Fruit fly (Drosophila melanogaster) whole organism, embryonic: Measurements from ENCODE around the gene SP555.

ENCODE experiments used
- ATbp ChIP-seq: fragments of 200-800 bp; sonication (Bioruptor generic); optimal IDR thresholded peaks from 2 replicates; lab custom pipeline; 2017; ENCODE audit warnings: missing biosample characterization, mild to moderate bottlenecking, missing genetic modification characterization, missing genetic modification reagents
- Atf3 ChIP-seq: fragments of 200-800 bp; sonication (Bioruptor generic); optimal IDR thresholded peaks from 3 replicates; lab custom pipeline; 2016; ENCODE audit warnings: missing biosample characterization, missing genetic modification characterization
- Bdp1 ChIP-seq: fragments of 200-800 bp; sonication (Bioruptor generic); optimal IDR thresholded peaks from 3 replicates; lab custom pipeline; 2016; ENCODE audit warnings: missing biosample characterization, missing genetic modification characterization
- CG10462 ChIP-seq: fragments of 200-800 bp; sonication (Bioruptor generic); optimal IDR thresholded peaks from 2 replicates; lab custom pipeline; 2016; ENCODE audit warnings: missing biosample characterization, missing genetic modification characterization
- CG10543 ChIP-seq: fragments of 200-800 bp; sonication (Bioruptor generic); optimal IDR thresholded peaks from 3 replicates; lab custom pipeline; 2017; ENCODE audit warnings: missing biosample characterization, mild to moderate bottlenecking, missing genetic modification characterization, moderate library complexity
- CG12104 ChIP-seq: fragments of 200-800 bp; sonication (Bioruptor generic); optimal IDR thresholded peaks from 3 replicates; lab custom pipeline; 2016; ENCODE audit warnings: missing biosample characterization, missing genetic modification characterization
- CG12219 ChIP-seq: fragments of 200-800 bp; sonication (Bioruptor generic); optimal IDR thresholded peaks from 3 replicates; lab custom pipeline; 2018; ENCODE audit warnings: missing biosample characterization, mild to moderate bottlenecking, missing genetic modification characterization
- CG12942 ChIP-seq: fragments of 200-800 bp; sonication (Bioruptor generic); optimal IDR thresholded peaks from 3 replicates; lab custom pipeline; 2016; ENCODE audit warnings: missing biosample characterization, missing genetic modification characterization
- CG14050 ChIP-seq: fragments of 200-800 bp; sonication (Bioruptor generic); IDR thresholded peaks from 3 replicates; pipeline ENCODE4 v1.3.6; 2022; ENCODE audit warnings: missing biosample characterization, missing genetic modification characterization
- CG14860 ChIP-seq: fragments of 200-800 bp; sonication (Bioruptor generic); IDR thresholded peaks from 3 replicates; pipeline ENCODE4 v1.3.6; 2022; ENCODE audit warnings: missing biosample characterization, missing genetic modification characterization; ENCODE audit not compliant: partially characterized antibody
- CG1647 ChIP-seq: fragments of 200-800 bp; sonication (Bioruptor generic); optimal IDR thresholded peaks from 3 replicates; lab custom pipeline; 2016; ENCODE audit warnings: missing biosample characterization, missing genetic modification characterization
- CG16779 ChIP-seq: fragments of 200-800 bp; sonication (Bioruptor generic); IDR thresholded peaks from 2 replicates; pipeline ENCODE4 v1.3.6; 2022; ENCODE audit warnings: missing biosample characterization, missing genetic modification characterization
- CG17361 ChIP-seq: fragments of 200-800 bp; sonication (Bioruptor generic); IDR thresholded peaks from 3 replicates; pipeline ENCODE4 v1.3.6; 2022; ENCODE audit warnings: missing biosample characterization, missing genetic modification characterization
- CG17568 ChIP-seq: fragments of 200-800 bp; sonication (Bioruptor generic); optimal IDR thresholded peaks from 2 replicates; lab custom pipeline; 2018; ENCODE audit warnings: missing biosample characterization, mild to moderate bottlenecking, missing genetic modification characterization, moderate library complexity
- CG17612 ChIP-seq: fragments of 200-800 bp; sonication (Bioruptor generic); IDR thresholded peaks from 2 replicates; pipeline ENCODE4 v1.3.6; 2022; ENCODE audit warnings: missing biosample characterization, missing genetic modification characterization
- CG17912 ChIP-seq: fragments of 200-800 bp; sonication (Bioruptor generic); optimal IDR thresholded peaks from 2 replicates; lab custom pipeline; 2018; ENCODE audit warnings: missing biosample characterization, mild to moderate bottlenecking, missing genetic modification characterization
- CG3407 ChIP-seq: fragments of 200-800 bp; sonication (Bioruptor generic); optimal IDR thresholded peaks from 2 replicates; lab custom pipeline; 2018; ENCODE audit warnings: missing biosample characterization, mild to moderate bottlenecking, missing genetic modification characterization
- CG3847 ChIP-seq: fragments of 200-800 bp; sonication (Bioruptor generic); IDR thresholded peaks from 2 replicates; pipeline ENCODE4 v1.3.6; 2022; ENCODE audit warnings: missing biosample characterization, missing genetic modification characterization
- CG5245 ChIP-seq: fragments of 200-800 bp; sonication (Bioruptor generic); optimal IDR thresholded peaks from 3 replicates; lab custom pipeline; 2016; ENCODE audit warnings: missing biosample characterization, missing genetic modification characterization
- CG9797 ChIP-seq: fragments of 200-800 bp; sonication (Bioruptor generic); optimal IDR thresholded peaks from 3 replicates; lab custom pipeline; 2018; ENCODE audit warnings: missing biosample characterization, mild to moderate bottlenecking, missing genetic modification characterization
- CG9932 ChIP-seq: fragments of 200-800 bp; sonication (Bioruptor generic); IDR thresholded peaks from 2 replicates; pipeline ENCODE4 v1.3.6; 2022; ENCODE audit warnings: missing biosample characterization, missing genetic modification characterization
- D ChIP-seq, 2 experiments: fragments of 200-800 bp in 1 of 2; fragments of >200 bp in 1 of 2; sonication (Bioruptor generic) in 1 of 2; optimal IDR thresholded peaks; 2 replicates in 1 of 2; 3 replicates in 1 of 2; lab custom pipeline; 2017; ENCODE audit warnings: mild to moderate bottlenecking in 1 of 2, missing biosample characterization in 1 of 2, missing genetic modification characterization in 1 of 2, missing genetic modification reagents in 1 of 2
- Dad ChIP-seq: fragments of 200-800 bp; sonication (Bioruptor generic); optimal IDR thresholded peaks from 3 replicates; lab custom pipeline; 2016; ENCODE audit warnings: missing biosample characterization, missing genetic modification characterization
- Dfd ChIP-seq, 2 experiments: fragments of >200 bp; optimal IDR thresholded peaks; 2 replicates each; lab custom pipeline; 2017; ENCODE audit warnings: missing biosample characterization in 2 of 2, missing genetic modification characterization in 2 of 2
- H15 ChIP-seq: fragments of 200-800 bp; sonication (Bioruptor generic); IDR thresholded peaks from 3 replicates; pipeline ENCODE4 v1.3.6; 2022; ENCODE audit warnings: missing biosample characterization, missing genetic modification characterization
- Hand ChIP-seq: fragments of 200-800 bp; sonication (Bioruptor generic); optimal IDR thresholded peaks from 2 replicates; lab custom pipeline; 2017; ENCODE audit warnings: mild to moderate bottlenecking, missing biosample characterization, missing genetic modification reagents, missing genetic modification characterization
- Lhr ChIP-seq: fragments of 200-800 bp; sonication (Bioruptor generic); optimal IDR thresholded peaks from 3 replicates; lab custom pipeline; 2017; ENCODE audit warnings: mild to moderate bottlenecking, missing biosample characterization, missing genetic modification reagents, missing genetic modification characterization
- MESR4 ChIP-seq: fragments of 200-800 bp; sonication (Bioruptor generic); optimal IDR thresholded peaks from 2 replicates; lab custom pipeline; 2018; ENCODE audit warnings: missing biosample characterization, mild to moderate bottlenecking, missing genetic modification characterization, moderate library complexity
- Meics ChIP-seq: fragments of 200-800 bp; sonication (Bioruptor generic); optimal IDR thresholded peaks from 2 replicates; lab custom pipeline; 2017; ENCODE audit warnings: missing biosample characterization, mild to moderate bottlenecking, missing genetic modification characterization
- Opbp ChIP-seq: fragments of 200-800 bp; sonication (Bioruptor generic); IDR thresholded peaks from 3 replicates; pipeline ENCODE4 v1.3.6; 2022; ENCODE audit warnings: missing biosample characterization, missing genetic modification characterization; ENCODE audit not compliant: partially characterized antibody
- Pdp1 ChIP-seq, 2 experiments: fragments of 200-800 bp; sonication (Bioruptor generic); optimal IDR thresholded peaks; 3 replicates each; lab custom pipeline; 2016; ENCODE audit warnings: missing biosample characterization in 2 of 2, missing genetic modification characterization in 2 of 2, mild to moderate bottlenecking in 1 of 2, moderate library complexity in 1 of 2
- Scr ChIP-seq: fragments of 200-800 bp; sonication (Bioruptor generic); IDR thresholded peaks from 2 replicates; pipeline ENCODE4 v1.3.6; 2022; ENCODE audit warnings: missing biosample characterization, missing genetic modification characterization; ENCODE audit not compliant: partially characterized antibody
- Six4 ChIP-seq: fragments of 200-800 bp; sonication (Bioruptor generic); optimal IDR thresholded peaks from 2 replicates; lab custom pipeline; 2016; ENCODE audit warnings: missing biosample characterization, missing genetic modification characterization
- dpn ChIP-seq, 2 experiments: fragments of 200-800 bp; sonication (Bioruptor generic); optimal IDR thresholded peaks; 3 replicates each; lab custom pipeline; 2016; ENCODE audit warnings: missing biosample characterization in 2 of 2, missing genetic modification characterization in 2 of 2
- dysf ChIP-seq: fragments of 200-800 bp; sonication (Bioruptor generic); IDR thresholded peaks from 3 replicates; pipeline ENCODE4 v1.3.6; 2022; ENCODE audit warnings: missing biosample characterization, missing genetic modification characterization
- gsb-n ChIP-seq: fragments of 200-800 bp; sonication (Bioruptor generic); optimal IDR thresholded peaks from 3 replicates; lab custom pipeline; 2018; ENCODE audit warnings: missing biosample characterization, mild to moderate bottlenecking, missing genetic modification characterization
- jing ChIP-seq: fragments of 200-800 bp; sonication (Bioruptor generic); optimal IDR thresholded peaks from 2 replicates; lab custom pipeline; 2018; ENCODE audit warnings: missing biosample characterization, mild to moderate bottlenecking, missing genetic modification characterization
- kah ChIP-seq: fragments of 200-800 bp; sonication (Bioruptor generic); optimal IDR thresholded peaks from 2 replicates; lab custom pipeline; 2018; ENCODE audit warnings: missing biosample characterization, mild to moderate bottlenecking, missing genetic modification characterization
- kay ChIP-seq: fragments of 200-800 bp; sonication (Bioruptor generic); optimal IDR thresholded peaks from 2 replicates; lab custom pipeline; 2016; ENCODE audit warnings: missing biosample characterization, missing genetic modification characterization
- nom ChIP-seq: fragments of 200-800 bp; sonication (Bioruptor generic); optimal IDR thresholded peaks from 2 replicates; lab custom pipeline; 2017; ENCODE audit warnings: missing biosample characterization, missing genetic modification characterization, mild to moderate bottlenecking, moderate library complexity, missing genetic modification reagents
- pros ChIP-seq: fragments of 200-800 bp; sonication (Bioruptor generic); optimal IDR thresholded peaks from 3 replicates; lab custom pipeline; 2019; ENCODE audit warnings: missing biosample characterization, mild to moderate bottlenecking, missing genetic modification characterization, moderate library complexity
- pzg ChIP-seq: fragments of 200-800 bp; sonication (Bioruptor generic); optimal IDR thresholded peaks from 3 replicates; lab custom pipeline; 2018; ENCODE audit warnings: missing biosample characterization, mild to moderate bottlenecking, missing genetic modification characterization, moderate library complexity
- sob ChIP-seq: fragments of 200-800 bp; sonication (Bioruptor generic); IDR thresholded peaks from 2 replicates; pipeline ENCODE4 v1.3.6; 2022; ENCODE audit warnings: missing biosample characterization, missing genetic modification characterization
- tio ChIP-seq: fragments of 200-800 bp; sonication (Bioruptor generic); optimal IDR thresholded peaks from 2 replicates; lab custom pipeline; 2017; ENCODE audit warnings: missing biosample characterization, missing genetic modification characterization, inconsistent platforms
- tll ChIP-seq, 2 experiments: fragments of 200-800 bp in 1 of 2; fragments of >200 bp in 1 of 2; sonication (Bioruptor generic) in 1 of 2; optimal IDR thresholded peaks; 2 replicates each; lab custom pipeline; 2017 to 2019; ENCODE audit warnings: missing biosample characterization in 2 of 2, missing genetic modification characterization in 2 of 2, mild to moderate bottlenecking in 1 of 2, moderate library complexity in 1 of 2
- tx ChIP-seq: fragments of 200-800 bp; sonication (Bioruptor generic); optimal IDR thresholded peaks from 2 replicates; lab custom pipeline; 2016; ENCODE audit warnings: missing biosample characterization, missing genetic modification characterization
- yki ChIP-seq: fragments of >200 bp; optimal IDR thresholded peaks from 3 replicates; lab custom pipeline; 2018

Gene SP555

dm6 chr2L:4997401-4998259, 39.9 kb upstream of the SP555 start (continued):
- peak; percentile 99 for TF ChIP-seq ATbp
- no peak for TF ChIP-seq D (optimal IDR thresholded peaks at IDR 0.05; lab: Kevin White, UChicago)
- peak; percentile 99 for TF ChIP-seq D (GFP tag; optimal IDR thresholded peaks at IDR 0.05; lab: Kevin White, UChicago)
- peak; percentile 66; the same call in 2 of the 3 replicates for TF ChIP-seq Opbp (GFP tag; lab: Robert Waterston, UW)
- peak; percentile 99 for TF ChIP-seq CG12942
- TF ChIP-seq CG17912 (GFP tag; lab: Kevin White, UChicago), result peak; percentile 96
- TF ChIP-seq pros, result peak; percentile 79
- TF ChIP-seq yki (lab: Kevin White, UChicago), result peak; percentile 61
- TF ChIP-seq Atf3, result peak; percentile 99
- TF ChIP-seq CG16779, result peak; percentile 98
- peak; percentile 85 for TF ChIP-seq MESR4 (GFP tag; lab: Kevin White, UChicago)
- TF ChIP-seq Meics (GFP tag; lab: Kevin White, UChicago), result peak; percentile 99
- peak; percentile 67 for TF ChIP-seq CG9797 (GFP tag; lab: Kevin White, UChicago)
- TF ChIP-seq CG3407 (GFP tag; lab: Kevin White, UChicago), result peak; percentile 98
- peak; percentile 65 for TF ChIP-seq CG14860
- peak; percentile 98 for TF ChIP-seq CG17612 (GFP tag; lab: Robert Waterston, UW)
- peak; percentile 39; the same call in 1 of the 2 replicates for TF ChIP-seq Scr
- TF ChIP-seq CG10462, result peak; percentile 98
- peak; percentile 99 for TF ChIP-seq CG5245 (GFP tag; lab: Kevin White, UChicago)
- TF ChIP-seq pzg (GFP tag; lab: Kevin White, UChicago), result peak; percentile 41
- TF ChIP-seq tx (GFP tag; lab: Kevin White, UChicago), result peak; percentile 99
- TF ChIP-seq CG1647, result peak; percentile 99
- peak; percentile 98 to 99 for TF ChIP-seq Pdp1 (GFP tag; optimal IDR thresholded peaks at IDR 0.05; lab: Kevin White, UChicago)
- peak; percentile 99 for TF ChIP-seq jing (GFP tag; lab: Kevin White, UChicago)
- TF ChIP-seq Dad (GFP tag; lab: Kevin White, UChicago), result peak; percentile 99
- peak; percentile 58 to 81 for TF ChIP-seq Dfd (GFP tag; optimal IDR thresholded peaks at IDR 0.05; lab: Kevin White, UChicago)
- peak; percentile 100 for TF ChIP-seq CG9932 (GFP tag; lab: Robert Waterston, UW)
- peak; percentile 99 for TF ChIP-seq CG3847 (GFP tag; lab: Robert Waterston, UW)
- TF ChIP-seq dysf (GFP tag; lab: Robert Waterston, UW), result peak; percentile 99
- peak; percentile 98 for TF ChIP-seq CG10543 (GFP tag; lab: Kevin White, UChicago)
- TF ChIP-seq CG12104 (GFP tag; lab: Kevin White, UChicago), result peak; percentile 98
- TF ChIP-seq CG12219 (GFP tag; lab: Kevin White, UChicago), result peak; percentile 99
- peak; percentile 99 for TF ChIP-seq dpn (GFP tag; optimal IDR thresholded peaks at IDR 0.05; lab: Kevin White, UChicago)
- TF ChIP-seq nom, result peak; percentile 98
- peak; percentile 99 for TF ChIP-seq tio (GFP tag; lab: Kevin White, UChicago)
- TF ChIP-seq kay (GFP tag; lab: Kevin White, UChicago), result peak; percentile 97
- TF ChIP-seq gsb-n, result peak; percentile 99
- TF ChIP-seq tll (GFP tag; optimal IDR thresholded peaks at IDR 0.05; lab: Kevin White, UChicago), result no peak
- peak; percentile 97 for TF ChIP-seq kah
- TF ChIP-seq sob (GFP tag; lab: Robert Waterston, UW), result peak; percentile 99
- peak; percentile 94 for TF ChIP-seq Bdp1 (GFP tag; lab: Kevin White, UChicago)
- TF ChIP-seq CG14050 (GFP tag; lab: Robert Waterston, UW), result peak; percentile 99
- peak; percentile 94 for TF ChIP-seq Hand (GFP tag; lab: Kevin White, UChicago)
- peak; percentile 97 for TF ChIP-seq Lhr (GFP tag; lab: Kevin White, UChicago)
- peak; percentile 97 for TF ChIP-seq CG17568
- peak; percentile 99 for TF ChIP-seq Six4 (GFP tag; lab: Kevin White, UChicago)
- TF ChIP-seq CG17361, result peak; percentile 99
- TF ChIP-seq H15 (GFP tag; lab: Robert Waterston, UW), result peak; percentile 99
